Fruit fly (Drosophila melanogaster) whole organism, embryonic: ENCODE measurements around the gene Glut1.

Source experiments
- Ada2b ChIP-seq: fragments of 200-800 bp; sonication (Bioruptor generic); IDR thresholded peaks from 2 replicates; pipeline ENCODE4 v1.3.6; 2022; ENCODE audit warnings: missing biosample characterization, missing genetic modification characterization
- Antp ChIP-seq: fragments of 200-800 bp; sonication (Bioruptor generic); optimal IDR thresholded peaks from 3 replicates; lab custom pipeline; 2016; ENCODE audit warnings: missing biosample characterization, missing genetic modification characterization
- CG10979 ChIP-seq: fragments of 200-800 bp; sonication (Bioruptor generic); optimal IDR thresholded peaks from 2 replicates; lab custom pipeline; 2018; ENCODE audit warnings: missing biosample characterization, mild to moderate bottlenecking, missing genetic modification characterization, moderate library complexity
- CG11723 ChIP-seq: fragments of 200-800 bp; sonication (Bioruptor generic); optimal IDR thresholded peaks from 2 replicates; lab custom pipeline; 2017; ENCODE audit warnings: missing biosample characterization, mild to moderate bottlenecking, missing genetic modification characterization
- CG1233 ChIP-seq: fragments of 200-800 bp; sonication (Bioruptor generic); optimal IDR thresholded peaks from 4 replicates; lab custom pipeline; 2018; ENCODE audit warnings: missing biosample characterization, mild to moderate bottlenecking, missing genetic modification characterization
- CG12659 ChIP-seq: fragments of 200-800 bp; sonication (Bioruptor generic); optimal IDR thresholded peaks from 3 replicates; lab custom pipeline; 2017; ENCODE audit warnings: mild to moderate bottlenecking, missing biosample characterization, missing genetic modification reagents, missing genetic modification characterization
- CG17359 ChIP-seq: fragments of 200-800 bp; sonication (Bioruptor generic); optimal IDR thresholded peaks from 3 replicates; lab custom pipeline; 2018; ENCODE audit warnings: missing biosample characterization, mild to moderate bottlenecking, missing genetic modification characterization, moderate library complexity
- CG18599 ChIP-seq: fragments of 200-800 bp; sonication (Bioruptor generic); optimal IDR thresholded peaks from 3 replicates; lab custom pipeline; 2017; ENCODE audit warnings: missing biosample characterization, missing genetic modification characterization, mild to moderate bottlenecking, moderate library complexity, missing genetic modification reagents
- CG2116 ChIP-seq: fragments of 200-800 bp; sonication (Bioruptor generic); optimal IDR thresholded peaks from 3 replicates; lab custom pipeline; 2018; ENCODE audit warnings: missing biosample characterization, mild to moderate bottlenecking, missing genetic modification characterization
- CG2678 ChIP-seq: fragments of 200-800 bp; sonication (Bioruptor generic); optimal IDR thresholded peaks from 3 replicates; lab custom pipeline; 2019; ENCODE audit warnings: missing biosample characterization, mild to moderate bottlenecking, missing genetic modification characterization, moderate library complexity
- CG3838 ChIP-seq: fragments of 200-800 bp; sonication (Bioruptor generic); optimal IDR thresholded peaks from 3 replicates; lab custom pipeline; 2016; ENCODE audit warnings: missing biosample characterization, missing genetic modification characterization
- CG4617 ChIP-seq: fragments of 200-800 bp; sonication (Bioruptor generic); optimal IDR thresholded peaks from 3 replicates; lab custom pipeline; 2016; ENCODE audit warnings: missing biosample characterization, missing genetic modification characterization, borderline replicate concordance
- CG4820 ChIP-seq: fragments of 200-800 bp; sonication (Bioruptor generic); optimal IDR thresholded peaks from 3 replicates; lab custom pipeline; 2016; ENCODE audit warnings: missing biosample characterization, missing genetic modification characterization
- CG6254 ChIP-seq: fragments of 200-800 bp; sonication (Bioruptor generic); optimal IDR thresholded peaks from 3 replicates; lab custom pipeline; 2017; ENCODE audit warnings: mild to moderate bottlenecking, missing biosample characterization, missing genetic modification reagents, missing genetic modification characterization
- CG6689 ChIP-seq: fragments of 200-800 bp; sonication (Bioruptor generic); IDR thresholded peaks from 2 replicates; pipeline ENCODE4 v1.3.6; 2022; ENCODE audit warnings: missing biosample characterization, missing genetic modification characterization
- CG7786 ChIP-seq: fragments of 200-800 bp; sonication (Bioruptor generic); optimal IDR thresholded peaks from 2 replicates; lab custom pipeline; 2016; ENCODE audit warnings: missing biosample characterization, missing genetic modification characterization
- CG7839 ChIP-seq: fragments of 200-800 bp; sonication (Bioruptor generic); optimal IDR thresholded peaks from 3 replicates; lab custom pipeline; 2018; ENCODE audit warnings: missing biosample characterization, mild to moderate bottlenecking, missing genetic modification characterization, moderate library complexity
- CG9437 ChIP-seq: fragments of 200-800 bp; sonication (Bioruptor generic); optimal IDR thresholded peaks from 2 replicates; lab custom pipeline; 2018; ENCODE audit warnings: missing biosample characterization, mild to moderate bottlenecking, missing genetic modification characterization
- CG9876 ChIP-seq: fragments of 200-800 bp; sonication (Bioruptor generic); optimal IDR thresholded peaks from 2 replicates; lab custom pipeline; 2016; ENCODE audit warnings: missing biosample characterization, missing genetic modification characterization
- Dad ChIP-seq: fragments of 200-800 bp; sonication (Bioruptor generic); optimal IDR thresholded peaks from 3 replicates; lab custom pipeline; 2016; ENCODE audit warnings: missing biosample characterization, missing genetic modification characterization
- Dll ChIP-seq: fragments of 200-800 bp; sonication (Bioruptor generic); IDR thresholded peaks from 4 replicates; pipeline ENCODE4 v1.3.6; 2022; ENCODE audit warnings: missing biosample characterization, missing genetic modification characterization; ENCODE audit not compliant: partially characterized antibody
- Fer2 ChIP-seq: fragments of 200-800 bp; sonication (Bioruptor generic); optimal IDR thresholded peaks from 2 replicates; lab custom pipeline; 2018; ENCODE audit warnings: missing biosample characterization, mild to moderate bottlenecking, missing genetic modification characterization, moderate library complexity
- Hmr ChIP-seq: fragments of 200-800 bp; sonication (Bioruptor generic); optimal IDR thresholded peaks from 3 replicates; lab custom pipeline; 2017; ENCODE audit warnings: mild to moderate bottlenecking, missing biosample characterization, missing genetic modification reagents, missing genetic modification characterization
- Hr3 ChIP-seq: fragments of 200-800 bp; sonication (Bioruptor generic); optimal IDR thresholded peaks from 3 replicates; lab custom pipeline; 2016; ENCODE audit warnings: missing biosample characterization, missing genetic modification characterization
- Lhr ChIP-seq: fragments of 200-800 bp; sonication (Bioruptor generic); optimal IDR thresholded peaks from 3 replicates; lab custom pipeline; 2017; ENCODE audit warnings: mild to moderate bottlenecking, missing biosample characterization, missing genetic modification reagents, missing genetic modification characterization
- Lpt ChIP-seq: fragments of >200 bp; optimal IDR thresholded peaks from 2 replicates; lab custom pipeline; 2018; ENCODE audit warnings: missing biosample characterization, missing genetic modification characterization
- NFAT ChIP-seq: fragments of 200-800 bp; sonication (Bioruptor generic); IDR thresholded peaks from 2 replicates; pipeline ENCODE4 v1.3.6; 2022; ENCODE audit warnings: missing biosample characterization, missing genetic modification characterization
- ac ChIP-seq: fragments of 200-800 bp; sonication (Bioruptor generic); optimal IDR thresholded peaks from 3 replicates; lab custom pipeline; 2017; ENCODE audit warnings: missing biosample characterization, mild to moderate bottlenecking, missing genetic modification characterization
- az2 ChIP-seq: fragments of 200-800 bp; sonication (Bioruptor generic); optimal IDR thresholded peaks from 3 replicates; lab custom pipeline; 2016; ENCODE audit warnings: missing biosample characterization, missing genetic modification characterization
- cg ChIP-seq: fragments of 200-800 bp; sonication (Bioruptor generic); optimal IDR thresholded peaks from 3 replicates; lab custom pipeline; 2019; ENCODE audit warnings: missing biosample characterization, mild to moderate bottlenecking, missing genetic modification characterization, moderate library complexity
- chif ChIP-seq, 2 experiments: fragments of 200-800 bp; sonication (Bioruptor generic); optimal IDR thresholded peaks; 3 replicates each; lab custom pipeline; 2016; ENCODE audit warnings: missing biosample characterization in 2 of 2, missing genetic modification characterization in 2 of 2
- chinmo ChIP-seq: fragments of 200-800 bp; sonication (Bioruptor generic); IDR thresholded peaks from 4 replicates; pipeline ENCODE4 v1.3.6; 2022; ENCODE audit warnings: missing biosample characterization, missing genetic modification characterization; ENCODE audit not compliant: partially characterized antibody
- danr ChIP-seq: fragments of 200-800 bp; sonication (Bioruptor generic); IDR thresholded peaks from 2 replicates; pipeline ENCODE4 v1.3.6; 2022; ENCODE audit warnings: missing biosample characterization, missing genetic modification characterization
- dmrt99B ChIP-seq: fragments of 200-800 bp; sonication (Bioruptor generic); optimal IDR thresholded peaks from 2 replicates; lab custom pipeline; 2018; ENCODE audit warnings: missing biosample characterization, mild to moderate bottlenecking, missing genetic modification characterization, moderate library complexity
- eyg ChIP-seq: fragments of 200-800 bp; sonication (Bioruptor generic); optimal IDR thresholded peaks from 3 replicates; lab custom pipeline; 2016; ENCODE audit warnings: missing biosample characterization, missing genetic modification characterization
- gsb-n ChIP-seq: fragments of 200-800 bp; sonication (Bioruptor generic); optimal IDR thresholded peaks from 3 replicates; lab custom pipeline; 2018; ENCODE audit warnings: missing biosample characterization, mild to moderate bottlenecking, missing genetic modification characterization
- her ChIP-seq: fragments of 200-800 bp; sonication (Bioruptor generic); optimal IDR thresholded peaks from 2 replicates; lab custom pipeline; 2016; ENCODE audit warnings: missing biosample characterization, missing genetic modification characterization
- lab ChIP-seq: fragments of 200-800 bp; sonication (Bioruptor generic); optimal IDR thresholded peaks from 3 replicates; lab custom pipeline; 2017; ENCODE audit warnings: missing biosample characterization, missing genetic modification characterization, mild to moderate bottlenecking, moderate library complexity, missing genetic modification reagents
- lola ChIP-seq, 3 experiments: fragments of >200 bp in 2 of 3; fragments of 200-800 bp in 1 of 3; sonication (Bioruptor generic) in 1 of 3; optimal IDR thresholded peaks; 2 replicates each; lab custom pipeline; 2017 to 2019; ENCODE audit warnings: missing biosample characterization in 3 of 3, missing genetic modification characterization in 3 of 3, mild to moderate bottlenecking in 1 of 3, moderate library complexity in 1 of 3
- mirr ChIP-seq: fragments of 200-800 bp; sonication (Bioruptor generic); optimal IDR thresholded peaks from 3 replicates; lab custom pipeline; 2018; ENCODE audit warnings: missing biosample characterization, mild to moderate bottlenecking, missing genetic modification characterization
- nerfin-1 ChIP-seq: fragments of 200-800 bp; sonication (Bioruptor generic); optimal IDR thresholded peaks from 3 replicates; lab custom pipeline; 2019; ENCODE audit warnings: missing biosample characterization, mild to moderate bottlenecking, missing genetic modification characterization, moderate library complexity
- nmo ChIP-seq: fragments of 200-800 bp; sonication (Bioruptor generic); optimal IDR thresholded peaks from 2 replicates; lab custom pipeline; 2018; ENCODE audit warnings: missing biosample characterization, mild to moderate bottlenecking, missing genetic modification characterization, moderate library complexity
- oc ChIP-seq: fragments of 200-800 bp; sonication (Bioruptor generic); optimal IDR thresholded peaks from 2 replicates; lab custom pipeline; 2018; ENCODE audit warnings: missing biosample characterization, mild to moderate bottlenecking, missing genetic modification characterization, moderate library complexity
- onecut ChIP-seq: fragments of 200-800 bp; sonication (Bioruptor generic); IDR thresholded peaks from 2 replicates; pipeline ENCODE4 v1.3.6; 2022; ENCODE audit warnings: missing biosample characterization, missing genetic modification characterization
- prd ChIP-seq, 3 experiments: fragments of >200 bp in 2 of 3; fragments of 200-800 bp in 1 of 3; sonication (Bioruptor generic) in 1 of 3; optimal IDR thresholded peaks in 2 of 3; IDR thresholded peaks in 1 of 3; 2 replicates in 2 of 3; 3 replicates in 1 of 3; pipeline versions ENCODE4 v1.3.6 to Lab custom; 2017 to 2022; ENCODE audit warnings: missing biosample characterization in 1 of 3, missing genetic modification characterization in 1 of 3
- row ChIP-seq: fragments of 200-800 bp; sonication (Bioruptor generic); IDR thresholded peaks from 3 replicates; pipeline ENCODE4 v1.3.6; 2022; ENCODE audit warnings: missing biosample characterization, missing genetic modification characterization
- tll ChIP-seq, 2 experiments: fragments of 200-800 bp in 1 of 2; fragments of >200 bp in 1 of 2; sonication (Bioruptor generic) in 1 of 2; optimal IDR thresholded peaks; 2 replicates each; lab custom pipeline; 2017 to 2019; ENCODE audit warnings: missing biosample characterization in 2 of 2, missing genetic modification characterization in 2 of 2, mild to moderate bottlenecking in 1 of 2, moderate library complexity in 1 of 2

Glut1 gene

dm6 chr3L:908508-909162 lies 5.2 kb upstream of the Glut1 start, which contains the start of gene nerfin-1 (continued):
- TF ChIP-seq nmo (GFP tag; lab: Kevin White, UChicago) (peak; percentile 57), Dad (no peak), Dll (GFP tag; lab: Robert Waterston, UW) (no peak), chif (GFP tag; optimal IDR thresholded peaks at IDR 0.05; lab: Kevin White, UChicago) (peak in 1 of 2 experiments; percentile 51), lab (GFP tag; lab: Kevin White, UChicago) (peak; percentile 33), Antp (GFP tag; lab: Kevin White, UChicago) (peak; percentile 26), chinmo (no peak), CG18599 (GFP tag; lab: Kevin White, UChicago) (peak; percentile 14), Fer2 (no peak), CG4617 (GFP tag; lab: Kevin White, UChicago) (no peak), CG12659 (GFP tag; lab: Kevin White, UChicago) (peak; percentile 14), eyg (GFP tag; lab: Kevin White, UChicago) (no peak), CG3838 (GFP tag; lab: Kevin White, UChicago) (no peak), CG9437 (GFP tag; lab: Kevin White, UChicago) (peak; percentile 32), cg (GFP tag; lab: Kevin White, UChicago) (peak; percentile 61), mirr (GFP tag; lab: Kevin White, UChicago) (no peak), CG11723 (GFP tag; lab: Kevin White, UChicago) (peak; percentile 15), gsb-n (tag; lab: Kevin White, UChicago) (peak; percentile 42), CG6254 (GFP tag; lab: Kevin White, UChicago) (peak; percentile 70), tll (GFP tag; optimal IDR thresholded peaks at IDR 0.05; lab: Kevin White, UChicago) (peak in 1 of 2 experiments; percentile 68), CG7786 (GFP tag; lab: Kevin White, UChicago) (peak; percentile 15), CG10979 (tag; lab: Kevin White, UChicago) (peak; percentile 45), CG17359 (tag; lab: Kevin White, UChicago) (no peak), her (peak; percentile 6), CG2678 (tag; lab: Kevin White, UChicago) (peak; percentile 58), row (GFP tag; lab: Robert Waterston, UW) (peak; percentile 36; the same call in 1 of the 3 replicates), CG1233 (peak; percentile 15), onecut (0 out of 2 replicates have a peak, but pooled peaks have one; percentile 28), CG7839 (tag; lab: Kevin White, UChicago) (peak; percentile 50), NFAT (GFP tag; lab: Robert Waterston, UW) (no peak), oc (tag; lab: Kevin White, UChicago) (no peak), Lpt (GFP tag; lab: Kevin White, UChicago) (no peak), CG9876 (GFP tag; lab: Kevin White, UChicago) (no peak), dmrt99B (tag; lab: Kevin White, UChicago) (peak; percentile 39), Ada2b (no peak), Hmr (peak; percentile 14), ac (peak; percentile 23), lola (GFP tag; optimal IDR thresholded peaks at IDR 0.05; lab: Kevin White, UChicago) (peak in 1 of 3 experiments; percentile 59), az2 (peak; percentile 18), danr (GFP tag; lab: Robert Waterston, UW) (no peak), Hr3 (GFP tag; lab: Kevin White, UChicago) (peak; percentile 27), CG2116 (GFP tag; lab: Kevin White, UChicago) (no peak), prd (optimal IDR thresholded peaks at IDR 0.05; lab: Kevin White, UChicago) (no peak), prd (GFP tag; IDR thresholded peaks at IDR 0.05; lab: Robert Waterston, UW) (peak; percentile 44; the same call in 2 of the 3 replicates), CG6689 (GFP tag; lab: Robert Waterston, UW) (peak; percentile 27; the same call in 1 of the 2 replicates), CG4820 (GFP tag; lab: Kevin White, UChicago) (peak; percentile 16), nerfin-1 (peak; percentile 93), Lhr (GFP tag; lab: Kevin White, UChicago) (no peak)
